Worm (Caenorhabditis elegans): Measurements from ENCODE around the gene sucl-2.

Gene sucl-2

DNA sequence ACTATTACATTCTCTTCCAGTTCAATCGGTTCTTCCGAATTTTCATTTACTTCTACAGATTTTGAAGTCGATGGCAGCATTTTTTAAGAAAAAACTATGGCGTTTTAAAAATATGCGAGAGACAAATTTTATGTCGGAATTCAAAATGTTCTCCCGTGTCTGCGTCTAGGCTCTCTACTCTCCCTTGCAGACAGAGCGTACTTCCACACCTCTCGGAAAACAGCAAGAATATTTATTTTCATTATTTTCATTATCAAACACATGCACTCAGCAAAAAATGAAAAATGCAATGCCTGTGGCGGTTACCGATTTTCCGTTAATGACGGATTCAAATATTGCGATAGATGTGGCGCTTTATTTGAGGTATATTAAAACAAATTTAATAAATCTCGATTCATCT is 5.7 kb downstream of the sucl-2 start, which contains the start of the genes ztf-18 and F23H11.2:
TSS of gene ztf-18 (minus strand) at position 188 of the 400 bp plus-strand sequence.
TSS of gene F23H11.2 (plus strand) at position 223 of the 400 bp plus-strand sequence.
- no peak for TF ChIP-seq ahr-1 (tag; optimal IDR thresholded peaks at IDR 0.05)
- TF ChIP-seq K02D7.2 (tag; optimal IDR thresholded peaks at IDR 0.05) = no peak
- no peak for TF ChIP-seq ceh-45 (GFP tag; IDR thresholded peaks at IDR 0.05)
- no peak for TF ChIP-seq hlh-15 (tag; optimal IDR thresholded peaks at IDR 0.05)
- TF ChIP-seq tbx-7 (tag; optimal IDR thresholded peaks at IDR 0.05) = no peak
- TF ChIP-seq hlh-6 (tag; optimal IDR thresholded peaks at IDR 0.05) = no peak
- no peak for TF ChIP-seq gmeb-2 (tag; optimal IDR thresholded peaks at IDR 0.05)
- no peak for TF ChIP-seq ceh-2 (tag; optimal IDR thresholded peaks at IDR 0.05)
- TF ChIP-seq pros-1 (tag; optimal IDR thresholded peaks at IDR 0.05) = no peak
- no peak for TF ChIP-seq fax-1 (tag; optimal IDR thresholded peaks at IDR 0.05)
- no peak for TF ChIP-seq pha-2 (tag; optimal IDR thresholded peaks at IDR 0.05)
- no peak for TF ChIP-seq ceh-9 (tag; optimal IDR thresholded peaks at IDR 0.05)
- no peak for TF ChIP-seq zip-5 (tag; optimal IDR thresholded peaks at IDR 0.05)

DNA sequence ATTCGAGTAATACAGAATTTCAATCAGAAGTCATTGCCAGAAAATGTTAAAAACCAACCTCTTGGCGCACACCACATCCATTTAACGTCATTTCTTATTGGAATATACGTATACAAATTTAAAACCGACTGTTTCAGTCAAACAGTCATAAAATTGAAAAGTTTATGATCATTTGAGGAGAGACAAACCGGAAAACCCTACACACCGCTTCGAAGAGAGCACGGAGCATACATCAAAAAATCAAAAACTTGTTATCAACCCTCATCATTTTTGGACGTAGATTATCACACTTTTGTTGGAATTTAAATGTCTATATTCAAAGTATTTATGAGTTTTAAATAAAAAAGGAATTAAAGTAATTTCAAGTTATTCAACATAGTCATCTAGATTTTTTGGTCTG is 10.2 kb downstream of the sucl-2 start, which contains the start of gene T24C4.10:
TSS of gene T24C4.10 (minus strand) at position 230 of the 400 bp plus-strand sequence.
- no peak for TF ChIP-seq nhr-232 (tag; optimal IDR thresholded peaks at IDR 0.05)
- TF ChIP-seq lin-11 (tag; optimal IDR thresholded peaks at IDR 0.05) = no peak
- no peak for TF ChIP-seq ceh-45 (GFP tag; IDR thresholded peaks at IDR 0.05)
- TF ChIP-seq ahr-1 (tag; optimal IDR thresholded peaks at IDR 0.05) = no peak
- TF ChIP-seq ceh-34 (tag; optimal IDR thresholded peaks at IDR 0.05) = no peak

DNA sequence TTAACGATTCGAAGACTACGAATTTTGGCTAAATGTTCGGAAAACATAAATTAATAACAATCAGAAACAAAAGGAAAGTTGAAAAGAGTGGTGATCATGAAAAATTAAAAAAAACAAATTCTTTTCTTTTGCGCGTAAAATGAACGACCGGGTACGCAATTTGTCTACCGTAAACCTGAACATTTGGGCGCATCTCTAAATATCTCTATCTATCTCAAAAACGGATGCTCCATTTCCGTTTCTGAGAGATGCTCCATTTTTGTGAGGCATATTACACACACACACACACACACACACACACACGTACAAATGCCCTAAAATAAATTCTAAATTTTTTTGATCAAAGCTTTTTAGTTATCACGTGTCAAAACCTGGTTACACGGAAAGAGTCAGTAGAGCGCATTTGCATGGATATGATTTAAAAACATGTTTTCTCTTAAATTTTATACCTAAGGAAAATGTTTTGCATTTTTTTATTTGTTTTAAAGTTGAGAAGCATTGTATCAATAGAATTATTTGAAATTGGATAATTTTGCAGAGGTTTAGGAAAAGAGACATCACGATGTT is 12.1 kb downstream of the sucl-2 start:
- peak; percentile 48 for TF ChIP-seq hlh-30 (tag; optimal IDR thresholded peaks at IDR 0.05; ENCODE audit: insufficient read depth)
- no peak for TF ChIP-seq pag-3 (tag; optimal IDR thresholded peaks at IDR 0.05; ENCODE audit: borderline replicate concordance)
- TF ChIP-seq unc-42 (tag; optimal IDR thresholded peaks at IDR 0.05) = peak; percentile 40

DNA sequence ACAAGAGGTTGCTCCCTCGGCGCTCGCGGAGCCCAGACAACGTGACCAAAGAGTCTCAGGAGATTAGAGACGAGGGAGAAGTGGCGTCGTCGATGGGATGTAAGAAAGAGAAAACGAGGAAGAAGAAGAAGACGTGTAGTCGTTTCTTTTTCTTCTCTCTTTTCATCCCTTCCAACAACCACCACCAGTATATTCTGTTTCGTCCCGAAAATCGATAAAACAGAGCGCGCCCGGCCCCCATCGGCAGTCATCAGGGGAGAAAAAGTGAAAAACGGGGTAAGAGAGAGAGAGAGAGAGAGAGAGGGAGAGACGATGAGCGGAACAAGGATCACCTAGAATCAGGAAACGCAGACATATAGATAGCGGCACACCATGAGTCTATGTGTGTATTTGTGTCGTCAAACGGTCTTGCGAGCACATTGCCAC is 13.3 kb downstream of the sucl-2 start:
- TF ChIP-seq pha-2 (tag; optimal IDR thresholded peaks at IDR 0.05) (no peak), pros-1 (tag; optimal IDR thresholded peaks at IDR 0.05) (peak; percentile 67), K09A11.1 (tag; optimal IDR thresholded peaks at IDR 0.05; ENCODE audit: insufficient read depth) (peak; percentile 46), rnt-1 (tag; optimal IDR thresholded peaks at IDR 0.05) (peak; percentile 10), pqm-1 (tag; optimal IDR thresholded peaks at IDR 0.05) (no peak), ceh-6 (GFP tag; optimal IDR thresholded peaks at IDR 0.05) (no peak), ceh-24 (tag; optimal IDR thresholded peaks at IDR 0.05) (no peak), ama-1 (optimal IDR thresholded peaks at IDR 0.05) (no peak), hlh-13 (GFP tag; optimal IDR thresholded peaks at IDR 0.05) (no peak), sox-2 (GFP tag; IDR thresholded peaks at IDR 0.05) (no peak), ceh-19 (GFP tag; optimal IDR thresholded peaks at IDR 0.05) (peak; percentile 68), npax-4 (tag; optimal IDR thresholded peaks at IDR 0.05) (no peak), ets-4 (tag; optimal IDR thresholded peaks at IDR 0.05) (no peak), lim-6 (tag; optimal IDR thresholded peaks at IDR 0.05) (no peak), pha-4 (tag; optimal IDR thresholded peaks at IDR 0.05) (no peak), C08G9.2 (tag; optimal IDR thresholded peaks at IDR 0.05) (no peak), nfya-1 (tag; optimal IDR thresholded peaks at IDR 0.05) (peak; percentile 71), F13H6.1 (tag; optimal IDR thresholded peaks at IDR 0.05) (peak; percentile 1), fkh-6 (tag; optimal IDR thresholded peaks at IDR 0.05) (no peak), mec-3 (tag; optimal IDR thresholded peaks at IDR 0.05; ENCODE audit: borderline replicate concordance) (no peak), syd-9 (tag; optimal IDR thresholded peaks at IDR 0.05) (peak; percentile 14), pag-3 (tag; optimal IDR thresholded peaks at IDR 0.05; ENCODE audit: borderline replicate concordance) (no peak), fkh-10 (GFP tag; optimal IDR thresholded peaks at IDR 0.05) (peak; percentile 44), ceh-31 (tag; optimal IDR thresholded peaks at IDR 0.05) (peak; percentile 83), zip-5 (tag; optimal IDR thresholded peaks at IDR 0.05) (no peak), ceh-48 (tag; optimal IDR thresholded peaks at IDR 0.05) (peak; percentile 99), T23F11.4 (GFP tag; optimal IDR thresholded peaks at IDR 0.05) (no peak), ttx-3 (tag; optimal IDR thresholded peaks at IDR 0.05) (no peak), ceh-18 (tag; optimal IDR thresholded peaks at IDR 0.05) (peak; percentile 42), tbx-2 (tag; optimal IDR thresholded peaks at IDR 0.05) (peak; percentile 76), unc-55 (GFP tag; optimal IDR thresholded peaks at IDR 0.05) (peak; percentile 55), ceh-45 (GFP tag; IDR thresholded peaks at IDR 0.05) (0 out of 2 replicates have a peak, but pooled peaks have one; percentile 19)

Data from whole organism, late embryonic.